Worm (Caenorhabditis elegans): ENCODE data around the gene nhr-261.

Gene nhr-261

ce11 chrII:3908135-3908534 lies 43.6 kb upstream of the nhr-261 start:
- no peak for TF ChIP-seq nhr-12 (tag; optimal IDR thresholded peaks at IDR 0.05)
- TF ChIP-seq unc-120 (tag; optimal IDR thresholded peaks at IDR 0.05; ENCODE audit: poor library complexity, severe bottlenecking) = no peak
- no peak for TF ChIP-seq cnd-1 (tag; optimal IDR thresholded peaks at IDR 0.05)
- no peak for TF ChIP-seq nhr-76 (tag; optimal IDR thresholded peaks at IDR 0.05)
- TF ChIP-seq snpc-4 (tag; optimal IDR thresholded peaks at IDR 0.05) = no peak
- no peak for TF ChIP-seq M03D4.4 (tag; optimal IDR thresholded peaks at IDR 0.05)
- no peak for TF ChIP-seq mls-2 (tag; optimal IDR thresholded peaks at IDR 0.05)
- no peak for TF ChIP-seq bed-3 (GFP tag; optimal IDR thresholded peaks at IDR 0.05)
- TF ChIP-seq lsy-2 (tag; optimal IDR thresholded peaks at IDR 0.05) = no peak
- no peak for TF ChIP-seq nhr-237 (tag; optimal IDR thresholded peaks at IDR 0.05)
- TF ChIP-seq hlh-1 (tag; optimal IDR thresholded peaks at IDR 0.05) = no peak
- no peak for TF ChIP-seq sptf-1 (tag; optimal IDR thresholded peaks at IDR 0.05)
- no peak for TF ChIP-seq sem-2 (GFP tag; optimal IDR thresholded peaks at IDR 0.05)
- TF ChIP-seq ztf-11 (tag; optimal IDR thresholded peaks at IDR 0.05) = no peak
- no peak for TF ChIP-seq pha-4 (tag; optimal IDR thresholded peaks at IDR 0.05)
- no peak for TF ChIP-seq flh-1 (GFP tag; optimal IDR thresholded peaks at IDR 0.05)

- TF ChIP-seq snpc-4 (tag; optimal IDR thresholded peaks at IDR 0.05) = no peak
- TF ChIP-seq pha-4 (tag; optimal IDR thresholded peaks at IDR 0.05) = no peak
- TF ChIP-seq sem-2 (GFP tag; optimal IDR thresholded peaks at IDR 0.05) = no peak
- no peak for TF ChIP-seq drap-1 (GFP tag; optimal IDR thresholded peaks at IDR 0.05)
- TF ChIP-seq lin-13 (tag; optimal IDR thresholded peaks at IDR 0.05) = no peak
- TF ChIP-seq elt-3 (tag; optimal IDR thresholded peaks at IDR 0.05) = no peak
Measured at ce11 chrII:3906615-3907190, 42.2 kb upstream of the nhr-261 start, which contains the start of the genes F53C3.11 and fbxb-103. Gene F53C3.11, minus strand, starts transcription at chrII:3906715. Gene fbxb-103, plus strand, starts transcription at chrII:3907140.

- TF ChIP-seq flh-1 (GFP tag; optimal IDR thresholded peaks at IDR 0.05) (no peak), nhr-2 (tag; optimal IDR thresholded peaks at IDR 0.05) (no peak), nhr-12 (tag; optimal IDR thresholded peaks at IDR 0.05) (no peak), ztf-11 (tag; optimal IDR thresholded peaks at IDR 0.05) (no peak), cnd-1 (tag; optimal IDR thresholded peaks at IDR 0.05) (no peak), unc-120 (tag; optimal IDR thresholded peaks at IDR 0.05; ENCODE audit: poor library complexity, severe bottlenecking) (no peak), nhr-237 (tag; optimal IDR thresholded peaks at IDR 0.05) (no peak), mep-1 (tag; optimal IDR thresholded peaks at IDR 0.05) (no peak), unc-62 (GFP tag; optimal IDR thresholded peaks at IDR 0.05) (no peak), sem-2 (GFP tag; optimal IDR thresholded peaks at IDR 0.05) (no peak), ces-1 (GFP tag; optimal IDR thresholded peaks at IDR 0.05) (no peak), snpc-4 (tag; optimal IDR thresholded peaks at IDR 0.05) (no peak), lsy-2 (tag; optimal IDR thresholded peaks at IDR 0.05) (no peak), unc-39 (tag; optimal IDR thresholded peaks at IDR 0.05) (no peak), nhr-28 (tag; optimal IDR thresholded peaks at IDR 0.05) (no peak), zip-8 (tag; optimal IDR thresholded peaks at IDR 0.05) (no peak), bed-3 (GFP tag; optimal IDR thresholded peaks at IDR 0.05) (no peak)
Measured at ce11 chrII:3902798-3903197, 38.2 kb upstream of the nhr-261 start, which contains the start of gene F53C3.3. Gene F53C3.3, plus strand, starts transcription at chrII:3902856.

- TF ChIP-seq sem-2 (GFP tag; optimal IDR thresholded peaks at IDR 0.05) (no peak), nhr-28 (tag; optimal IDR thresholded peaks at IDR 0.05) (no peak), lin-13 (tag; optimal IDR thresholded peaks at IDR 0.05) (no peak), nhr-12 (tag; optimal IDR thresholded peaks at IDR 0.05) (no peak), sptf-1 (tag; optimal IDR thresholded peaks at IDR 0.05) (no peak), ceh-83 (GFP tag; optimal IDR thresholded peaks at IDR 0.05) (no peak), unc-39 (tag; optimal IDR thresholded peaks at IDR 0.05) (no peak), cnd-1 (tag; optimal IDR thresholded peaks at IDR 0.05) (no peak), ham-2 (GFP tag; optimal IDR thresholded peaks at IDR 0.05) (no peak), tbx-8 (GFP tag; optimal IDR thresholded peaks at IDR 0.05) (no peak), hlh-1 (tag; optimal IDR thresholded peaks at IDR 0.05) (no peak)
Measured at ce11 chrII:3901108-3901507, 36.6 kb upstream of the nhr-261 start, which contains the start of gene F53C3.4. Gene F53C3.4, plus strand, starts transcription at chrII:3901408.

ce11 chrII:3897758-3898494 lies 33.4 kb upstream of the nhr-261 start, which contains the start of gene F53C3.6:
Gene F53C3.6, plus strand, starts transcription at chrII:3898142.
- peak; percentile 81 for TF ChIP-seq unc-62 (GFP tag; optimal IDR thresholded peaks at IDR 0.05)
- TF ChIP-seq lin-13 (tag; optimal IDR thresholded peaks at IDR 0.05) = no peak
- TF ChIP-seq nhr-237 (tag; optimal IDR thresholded peaks at IDR 0.05) = peak; percentile 23
- TF ChIP-seq ces-1 (GFP tag; optimal IDR thresholded peaks at IDR 0.05) = peak; percentile 94
- peak; percentile 48 for TF ChIP-seq ceh-83 (GFP tag; optimal IDR thresholded peaks at IDR 0.05)
- peak; percentile 29 for TF ChIP-seq nhr-2 (tag; optimal IDR thresholded peaks at IDR 0.05)
- no peak for TF ChIP-seq tbx-8 (GFP tag; optimal IDR thresholded peaks at IDR 0.05)
- peak; percentile 64 for TF ChIP-seq zip-8 (tag; optimal IDR thresholded peaks at IDR 0.05)

Data from whole organism, mixed stage, embryonic.